Worm (Caenorhabditis elegans): ENCODE results near the gene fat-2.

Gene fat-2

ce11 chrIV:13318773-13319172 is 4.9 kb upstream of the fat-2 start (continued):
- TF ChIP-seq nhr-10 (tag; optimal IDR thresholded peaks at IDR 0.05) (peak; percentile 90), cey-2 (tag; optimal IDR thresholded peaks at IDR 0.05; ENCODE audit: borderline replicate concordance, insufficient read depth) (peak; percentile 5), mep-1 (tag; optimal IDR thresholded peaks at IDR 0.05) (peak; percentile 91), snpc-4 (tag; optimal IDR thresholded peaks at IDR 0.05) (no peak), nhr-41 (GFP tag; IDR thresholded peaks at IDR 0.05) (0 out of 2 replicates have a peak, but pooled peaks have one; percentile 14), tra-1 (GFP tag; IDR thresholded peaks at IDR 0.05) (no peak), lin-1 (GFP tag; IDR thresholded peaks at IDR 0.05) (peak; percentile 43; the same call in 1 of the 2 replicates), zip-11 (GFP tag; IDR thresholded peaks at IDR 0.05) (no peak), R02D3.7 (tag; optimal IDR thresholded peaks at IDR 0.05) (no peak), Y105C5A.15 (GFP tag; IDR thresholded peaks at IDR 0.05) (0 out of 2 replicates have a peak, but pooled peaks have one; percentile 11), zip-2 (tag; optimal IDR thresholded peaks at IDR 0.05) (no peak), T26A8.4 (GFP tag; IDR thresholded peaks at IDR 0.05) (peak; percentile 63; the same call in 1 of the 2 replicates), nhr-11 (tag; optimal IDR thresholded peaks at IDR 0.05) (peak; percentile 56), daf-8 (GFP tag; IDR thresholded peaks at IDR 0.05) (no peak), snpc-1.2 (GFP tag; IDR thresholded peaks at IDR 0.05) (no peak), lir-3 (tag; optimal IDR thresholded peaks at IDR 0.05) (no peak), nhr-76 (tag; optimal IDR thresholded peaks at IDR 0.05) (peak; percentile 54), ceh-28 (tag; optimal IDR thresholded peaks at IDR 0.05) (no peak), nhr-28 (tag; optimal IDR thresholded peaks at IDR 0.05) (peak; percentile 99), pha-4 (GFP tag; IDR thresholded peaks at IDR 0.05) (0 out of 2 replicates have a peak, but pooled peaks have one; percentile 45), pha-4 (tag; optimal IDR thresholded peaks at IDR 0.05) (no peak), attf-4 (tag; optimal IDR thresholded peaks at IDR 0.05) (no peak), set-16 (GFP tag; IDR thresholded peaks at IDR 0.05) (no peak), daf-16 (GFP tag; optimal IDR thresholded peaks at IDR 0.05) (no peak), daf-16 (tag; optimal IDR thresholded peaks at IDR 0.05) (peak; percentile 94), F10B5.3 (tag; optimal IDR thresholded peaks at IDR 0.05) (no peak), hlh-11 (tag; optimal IDR thresholded peaks at IDR 0.05) (peak; percentile 93), Y75B8A.6 (GFP tag; IDR thresholded peaks at IDR 0.05) (0 out of 2 replicates have a peak, but pooled peaks have one; percentile 12), D1046.2 (GFP tag; IDR thresholded peaks at IDR 0.05) (no peak), rbr-2 (tag; optimal IDR thresholded peaks at IDR 0.05) (no peak), Y5F2A.4 (GFP tag; optimal IDR thresholded peaks at IDR 0.05) (no peak), jun-1 (tag; optimal IDR thresholded peaks at IDR 0.05) (peak; percentile 59), vab-7 (GFP tag; IDR thresholded peaks at IDR 0.05) (no peak), egl-43 (GFP tag; IDR thresholded peaks at IDR 0.05) (no peak), ces-1 (GFP tag; optimal IDR thresholded peaks at IDR 0.05) (no peak), mes-2 (tag; optimal IDR thresholded peaks at IDR 0.05; ENCODE audit: poor library complexity, severe bottlenecking) (peak; percentile 62), spr-1 (tag; optimal IDR thresholded peaks at IDR 0.05) (peak; percentile 1), nhr-102 (tag; optimal IDR thresholded peaks at IDR 0.05) (peak; percentile 67), nhr-6 (tag; optimal IDR thresholded peaks at IDR 0.05) (no peak), fkh-10 (GFP tag; optimal IDR thresholded peaks at IDR 0.05) (no peak), skn-1 (tag; optimal IDR thresholded peaks at IDR 0.05) (no peak), T20F7.1 (GFP tag; optimal IDR thresholded peaks at IDR 0.05) (peak; percentile 83), mxl-3 (GFP tag; optimal IDR thresholded peaks at IDR 0.05) (peak; percentile 22), nhr-25 (tag; optimal IDR thresholded peaks at IDR 0.05; ENCODE audit: borderline replicate concordance, insufficient read depth) (no peak), nhr-77 (tag; optimal IDR thresholded peaks at IDR 0.05) (peak; percentile 95), dpl-1 (GFP tag; optimal IDR thresholded peaks at IDR 0.05) (no peak), aha-1 (tag) (peak; percentile 98), Y48G9A.11 (GFP tag; IDR thresholded peaks at IDR 0.05) (no peak), zfp-2 (tag; optimal IDR thresholded peaks at IDR 0.05) (no peak), saeg-2 (GFP tag; IDR thresholded peaks at IDR 0.05) (no peak), ceh-82 (tag; optimal IDR thresholded peaks at IDR 0.05) (no peak), dve-1 (tag; optimal IDR thresholded peaks at IDR 0.05; ENCODE audit: insufficient read depth) (peak; percentile 98), ama-1 (optimal IDR thresholded peaks at IDR 0.05) (peak; percentile 34)

Measured in whole organism, L4 larva.